Fruit fly (Drosophila melanogaster) whole organism, wandering third instar larva: ENCODE results near the gene msk.
A peak's percentile ranks its signal among the peaks of the same experiment; 100 is the strongest.

ENCODE experiments used
- Abd-B ChIP-seq: fragments of >200 bp; optimal IDR thresholded peaks from 2 replicates; lab custom pipeline; 2017; ENCODE audit warnings: missing biosample characterization, missing genetic modification characterization
- CG32264 ChIP-seq: fragments of 200-800 bp; sonication (Bioruptor generic); optimal IDR thresholded peaks from 2 replicates; lab custom pipeline; 2016; ENCODE audit warnings: missing biosample characterization, missing genetic modification characterization
- CG9705 ChIP-seq: fragments of 200-800 bp; sonication (Bioruptor generic); optimal IDR thresholded peaks from 2 replicates; lab custom pipeline; 2018; ENCODE audit warnings: missing biosample characterization, mild to moderate bottlenecking, missing genetic modification characterization
- CrebA ChIP-seq: fragments of 200-800 bp; sonication (Bioruptor generic); optimal IDR thresholded peaks from 2 replicates; lab custom pipeline; 2016; ENCODE audit warnings: missing biosample characterization, mild to moderate bottlenecking, missing genetic modification characterization, borderline replicate concordance
- Dfd ChIP-seq: fragments of >200 bp; optimal IDR thresholded peaks from 2 replicates; lab custom pipeline; 2017; ENCODE audit warnings: missing biosample characterization, missing genetic modification characterization
- Dif ChIP-seq: fragments of 200-275, 200-300 bp; sonication (Bioruptor generic); optimal IDR thresholded peaks from 2 replicates; lab custom pipeline; 2018; ENCODE audit warnings: missing biosample characterization, missing genetic modification characterization; ENCODE audit not compliant: partially characterized antibody
- GATAd ChIP-seq: sonication (Bioruptor generic); optimal IDR thresholded peaks from 2 replicates; lab custom pipeline; 2016; ENCODE audit warnings: missing biosample characterization, missing genetic modification characterization
- HLH106 ChIP-seq: fragments of 200-800 bp; optimal IDR thresholded peaks from 3 replicates; lab custom pipeline; 2019; ENCODE audit warnings: missing biosample characterization, mild to moderate bottlenecking, missing genetic modification characterization, moderate library complexity
- Hnf4 ChIP-seq: fragments of 200-800 bp; sonication (Bioruptor generic); optimal IDR thresholded peaks from 2 replicates; lab custom pipeline; 2016; ENCODE audit warnings: missing biosample characterization, mild to moderate bottlenecking, missing genetic modification characterization
- Hr78 ChIP-seq: fragments of >200 bp; optimal IDR thresholded peaks from 2 replicates; lab custom pipeline; 2017; ENCODE audit warnings: missing biosample characterization, missing genetic modification characterization
- Hr83 ChIP-seq: fragments of 200-300 bp; sonication (Bioruptor generic); optimal IDR thresholded peaks from 2 replicates; lab custom pipeline; 2016; ENCODE audit warnings: missing biosample characterization, mild to moderate bottlenecking, missing genetic modification characterization, moderate library complexity; ENCODE audit not compliant: poor library complexity, severe bottlenecking
- Jra ChIP-seq: sonication (Bioruptor generic); optimal IDR thresholded peaks from 2 replicates; lab custom pipeline; 2016; ENCODE audit warnings: missing biosample characterization, missing genetic modification characterization
- Mio ChIP-seq: sonication (Bioruptor generic); optimal IDR thresholded peaks from 2 replicates; lab custom pipeline; 2016; ENCODE audit warnings: missing biosample characterization, missing genetic modification characterization
- Myc ChIP-seq: fragments of >200 bp; optimal IDR thresholded peaks from 2 replicates; lab custom pipeline; 2017
- N ChIP-seq: fragments of >200 bp; optimal IDR thresholded peaks from 2 replicates; lab custom pipeline; 2018; ENCODE audit warnings: missing biosample characterization, missing external identifiers, missing genetic modification characterization
- OdsH ChIP-seq: fragments of 200-800 bp; sonication (Bioruptor generic); optimal IDR thresholded peaks from 2 replicates; lab custom pipeline; 2016; ENCODE audit warnings: missing biosample characterization, mild to moderate bottlenecking, missing genetic modification characterization
- Sp1 ChIP-seq: fragments of 200-800 bp; sonication (Bioruptor generic); optimal IDR thresholded peaks from 3 replicates; lab custom pipeline; 2019; ENCODE audit warnings: missing biosample characterization, mild to moderate bottlenecking, missing genetic modification characterization, moderate library complexity
- Vsx2 ChIP-seq: fragments of 200-300, 225-300 bp; sonication (Bioruptor generic); optimal IDR thresholded peaks from 2 replicates; lab custom pipeline; 2018; ENCODE audit warnings: missing biosample characterization, missing genetic modification characterization; ENCODE audit not compliant: partially characterized antibody
- br ChIP-seq: fragments of 200-800 bp; sonication (Bioruptor generic); optimal IDR thresholded peaks from 2 replicates; lab custom pipeline; 2016; ENCODE audit warnings: missing biosample characterization, missing genetic modification characterization
- brk ChIP-seq: fragments of 200-800 bp; sonication (Bioruptor generic); optimal IDR thresholded peaks from 2 replicates; lab custom pipeline; 2016; ENCODE audit warnings: missing biosample characterization, mild to moderate bottlenecking, missing genetic modification characterization
- dl ChIP-seq, 2 experiments: fragments of 175-275, 200-275 bp in 1 of 2; fragments of 200-275 bp in 1 of 2; sonication (Bioruptor generic); optimal IDR thresholded peaks; lab custom pipeline; 2018; ENCODE audit warnings: mild to moderate bottlenecking in 2 of 2, missing biosample characterization in 2 of 2, missing genetic modification characterization in 2 of 2, moderate library complexity in 2 of 2; ENCODE audit not compliant: partially characterized antibody in 2 of 2, insufficient read depth in 1 of 2
- dmrt93B ChIP-seq: fragments of 200-800 bp; sonication (Bioruptor generic); optimal IDR thresholded peaks from 2 replicates; lab custom pipeline; 2018; ENCODE audit warnings: missing biosample characterization, mild to moderate bottlenecking, missing genetic modification characterization
- ey ChIP-seq: fragments of 200-800 bp; sonication (Bioruptor generic); optimal IDR thresholded peaks from 2 replicates; lab custom pipeline; 2016; ENCODE audit warnings: missing biosample characterization, missing genetic modification characterization
- foxo ChIP-seq, 2 experiments: fragments of 200-800 bp; sonication (Bioruptor generic); optimal IDR thresholded peaks; 2 replicates in 1 of 2; 3 replicates in 1 of 2; lab custom pipeline; 2016 to 2017; ENCODE audit warnings: missing biosample characterization in 2 of 2, missing genetic modification characterization in 2 of 2
- fru ChIP-seq: fragments of 200-800 bp; sonication (Bioruptor generic); optimal IDR thresholded peaks from 3 replicates; lab custom pipeline; 2016; ENCODE audit warnings: missing biosample characterization, mild to moderate bottlenecking, missing genetic modification characterization
- h ChIP-seq: fragments of 200-800 bp; sonication (Bioruptor generic); optimal IDR thresholded peaks from 3 replicates; lab custom pipeline; 2016; ENCODE audit warnings: missing biosample characterization, mild to moderate bottlenecking, missing genetic modification characterization
- jim ChIP-seq: fragments of 175-275, 200-325 bp; sonication (Bioruptor generic); optimal IDR thresholded peaks from 2 replicates; lab custom pipeline; 2016; ENCODE audit warnings: missing biosample characterization, mild to moderate bottlenecking, missing genetic modification characterization
- lola ChIP-seq: fragments of >200 bp; optimal IDR thresholded peaks from 2 replicates; lab custom pipeline; 2017; ENCODE audit warnings: missing biosample characterization, missing genetic modification characterization
- pan ChIP-seq: fragments of >200 bp; optimal IDR thresholded peaks from 2 replicates; lab custom pipeline; 2017
- psq ChIP-seq: fragments of 200-800 bp; sonication (Bioruptor generic); optimal IDR thresholded peaks from 3 replicates; lab custom pipeline; 2017; ENCODE audit warnings: missing biosample characterization, mild to moderate bottlenecking, missing genetic modification characterization, moderate library complexity
- rgr ChIP-seq: fragments of 200-800 bp; sonication (Bioruptor generic); optimal IDR thresholded peaks from 3 replicates; lab custom pipeline; 2016; ENCODE audit warnings: missing biosample characterization, mild to moderate bottlenecking, missing genetic modification characterization
- sage ChIP-seq: fragments of 200-800 bp; sonication (Bioruptor generic); optimal IDR thresholded peaks from 2 replicates; lab custom pipeline; 2016; ENCODE audit warnings: missing biosample characterization, mild to moderate bottlenecking, missing genetic modification characterization
- sv ChIP-seq: fragments of 200-800 bp; sonication (Bioruptor generic); optimal IDR thresholded peaks from 3 replicates; lab custom pipeline; 2016; ENCODE audit warnings: missing biosample characterization, missing genetic modification characterization
- tai ChIP-seq: sonication (Bioruptor generic); optimal IDR thresholded peaks from 2 replicates; lab custom pipeline; 2016; ENCODE audit warnings: missing biosample characterization, missing genetic modification characterization
- usp ChIP-seq: fragments of >200 bp; optimal IDR thresholded peaks from 2 replicates; lab custom pipeline; 2017; ENCODE audit warnings: missing biosample characterization, missing genetic modification characterization
- woc ChIP-seq: sonication (Bioruptor generic); optimal IDR thresholded peaks from 2 replicates; lab custom pipeline; 2016; ENCODE audit warnings: missing biosample characterization, mild to moderate bottlenecking, missing genetic modification characterization

msk gene

DNA sequence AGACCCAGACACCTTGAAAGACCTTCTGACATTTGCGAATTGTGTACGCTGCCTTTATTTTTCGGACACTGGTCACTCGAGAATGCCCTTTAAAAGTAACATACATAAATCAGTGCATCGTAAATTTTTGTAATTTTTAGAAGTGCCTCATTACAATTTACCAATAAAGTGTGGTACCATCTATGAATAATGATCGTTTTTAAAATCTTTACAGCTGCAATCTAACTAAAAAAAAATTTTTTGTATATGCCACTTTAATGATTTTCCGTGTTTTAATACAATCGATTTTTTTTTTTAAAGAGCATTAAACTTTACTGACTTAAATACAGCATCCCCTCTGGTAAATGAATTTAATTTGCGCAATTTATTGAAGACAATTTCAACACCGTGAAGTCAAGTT lies 41.1 kb downstream of the msk start:
- TF ChIP-seq GATAd (GFP tag; lab: Kevin White, UChicago) (no peak), dmrt93B (peak; percentile 13), Sp1 (GFP tag; lab: Kevin White, UChicago) (peak; percentile 68), CG32264 (GFP tag; lab: Kevin White, UChicago) (peak; percentile 12), Jra (peak; percentile 5), Hnf4 (GFP tag; lab: Kevin White, UChicago) (no peak), ey (GFP tag; lab: Kevin White, UChicago) (peak; percentile 72), psq (peak; percentile 52), usp (GFP tag; lab: Kevin White, UChicago) (no peak), lola (GFP tag; lab: Kevin White, UChicago) (no peak), br (GFP tag; lab: Kevin White, UChicago) (peak; percentile 62), N (GFP tag; lab: Kevin White, UChicago) (no peak), CrebA (no peak), Hr83 (GFP tag; lab: Kevin White, UChicago) (no peak), tai (peak; percentile 41), sv (GFP tag; lab: Kevin White, UChicago) (no peak), h (peak; percentile 79), Vsx2 (no peak), fru (GFP tag; lab: Kevin White, UChicago) (peak; percentile 78), Mio (no peak), Hr78 (no peak), OdsH (GFP tag; lab: Kevin White, UChicago) (peak; percentile 72), HLH106 (tag; lab: Kevin White, UChicago) (peak; percentile 70), woc (GFP tag; lab: Kevin White, UChicago) (peak; percentile 56), foxo (GFP tag; optimal IDR thresholded peaks at IDR 0.05; lab: Kevin White, UChicago) (peak in 1 of 2 experiments; percentile 67), Myc (lab: Kevin White, UChicago) (no peak), sage (GFP tag; lab: Kevin White, UChicago) (peak; percentile 51), pan (no peak), brk (peak; percentile 19), jim (no peak), Abd-B (GFP tag; lab: Kevin White, UChicago) (no peak), Dfd (GFP tag; lab: Kevin White, UChicago) (no peak), rgr (GFP tag; lab: Kevin White, UChicago) (peak; percentile 71), CG9705 (no peak), Dif (GFP tag; lab: Kevin White, UChicago) (no peak)

DNA sequence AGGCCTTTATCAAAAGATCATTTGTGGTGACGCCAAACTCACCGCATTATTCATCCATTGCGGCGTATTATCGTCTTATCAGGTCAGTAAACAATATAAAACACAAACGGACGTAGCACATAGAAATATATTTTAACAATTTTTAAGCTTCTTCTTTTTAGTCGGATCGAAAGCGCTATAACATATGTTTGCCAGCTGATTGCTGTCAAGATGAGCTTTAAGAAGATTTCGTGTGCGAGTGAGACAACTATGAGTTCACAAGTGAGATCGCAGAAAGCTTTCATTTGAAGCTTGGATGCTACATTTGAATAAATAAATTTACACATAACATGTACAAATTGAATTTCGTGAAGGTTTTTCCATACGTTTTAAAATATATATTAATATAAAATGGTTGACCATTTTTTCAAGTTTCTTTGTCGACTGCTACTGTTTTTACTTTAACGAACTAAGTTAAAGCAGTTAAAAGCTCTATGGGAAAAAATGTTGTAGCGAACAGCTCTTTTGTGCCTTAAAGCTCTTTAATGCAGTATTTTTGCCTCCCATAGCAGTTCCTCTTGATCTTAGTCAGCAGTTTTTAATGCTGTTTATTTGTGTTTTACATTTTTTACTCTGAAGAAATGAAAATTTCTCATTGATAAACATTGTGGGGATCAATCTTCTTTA lies 42.9 kb downstream of the msk start, which contains the start of gene CG42445:
Gene CG42445, minus strand, starts transcription at position 186 of the 666 bp plus-strand sequence.
- no peak for TF ChIP-seq GATAd (GFP tag; lab: Kevin White, UChicago)
- no peak for TF ChIP-seq woc (GFP tag; lab: Kevin White, UChicago)
- TF ChIP-seq sv (GFP tag; lab: Kevin White, UChicago), result no peak
- TF ChIP-seq CrebA, result peak; percentile 10
- no peak for TF ChIP-seq Hnf4 (GFP tag; lab: Kevin White, UChicago)
- peak; percentile 40 for TF ChIP-seq brk
- TF ChIP-seq Vsx2, result peak; percentile 6
- no peak for TF ChIP-seq lola (GFP tag; lab: Kevin White, UChicago)
- TF ChIP-seq psq, result no peak
- TF ChIP-seq sage (GFP tag; lab: Kevin White, UChicago), result peak; percentile 62
- TF ChIP-seq Dif (GFP tag; lab: Kevin White, UChicago), result peak; percentile 65

DNA sequence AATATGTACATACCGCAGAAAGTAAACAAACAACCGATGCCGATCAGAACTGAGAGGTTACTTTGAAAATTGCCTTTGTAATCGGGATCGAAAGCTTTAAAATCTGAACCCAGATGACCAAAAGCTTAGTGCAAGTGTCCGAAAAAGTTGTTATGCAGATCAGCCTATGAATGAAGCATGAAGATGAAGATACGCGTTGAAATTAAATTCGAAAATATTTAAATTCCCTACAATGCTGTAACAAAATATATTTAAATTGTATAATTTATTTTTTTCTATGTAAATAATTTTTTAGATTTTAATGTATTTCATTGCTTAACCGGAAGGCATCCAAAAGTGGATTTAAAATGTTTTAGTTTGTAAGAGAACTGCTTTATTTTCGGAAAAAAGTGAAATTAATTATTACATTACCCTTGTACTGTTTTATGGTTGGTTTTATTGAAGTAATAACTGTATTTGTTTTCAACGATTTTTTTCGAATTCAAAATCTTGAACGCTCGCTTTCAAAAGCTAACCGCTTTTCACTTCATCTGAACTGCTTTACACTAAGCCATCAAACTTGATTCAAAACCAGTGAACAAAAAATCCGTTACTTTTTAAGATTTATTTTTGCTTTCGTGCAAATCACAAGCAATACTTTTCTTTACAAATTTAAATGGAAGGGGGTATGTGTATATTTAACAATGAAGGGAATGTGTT lies 43.9 kb downstream of the msk start, which contains the start of gene CG43886:
Gene CG43886, minus strand, starts transcription at position 51 of the 699 bp plus-strand sequence.
- TF ChIP-seq br (GFP tag; lab: Kevin White, UChicago), result no peak
- no peak for TF ChIP-seq rgr (GFP tag; lab: Kevin White, UChicago)
- no peak for TF ChIP-seq sv (GFP tag; lab: Kevin White, UChicago)
- peak in 1 of 2 experiments; percentile 23 for TF ChIP-seq dl (GFP tag; optimal IDR thresholded peaks at IDR 0.05; lab: Kevin White, UChicago; ENCODE audit: insufficient read depth in 1 of 2, partially characterized antibody in 2 of 2)
- no peak for TF ChIP-seq fru (GFP tag; lab: Kevin White, UChicago)
- peak; percentile 52 for TF ChIP-seq Dif (GFP tag; lab: Kevin White, UChicago)
- no peak for TF ChIP-seq Abd-B (GFP tag; lab: Kevin White, UChicago)
- TF ChIP-seq CG32264 (GFP tag; lab: Kevin White, UChicago), result no peak
- TF ChIP-seq Hr78, result no peak
- no peak for TF ChIP-seq Vsx2
- no peak for TF ChIP-seq brk
- TF ChIP-seq GATAd (GFP tag; lab: Kevin White, UChicago), result no peak
- no peak for TF ChIP-seq lola (GFP tag; lab: Kevin White, UChicago)
- TF ChIP-seq HLH106 (tag; lab: Kevin White, UChicago), result no peak
- no peak for TF ChIP-seq Hr83 (GFP tag; lab: Kevin White, UChicago)
- TF ChIP-seq, all 38 proteins: peak for 2
